Worm (Caenorhabditis elegans) whole organism, young adult: Measurements from ENCODE around the gene Y40C5A.4.

Experiments
- B0261.1 ChIP-seq: sonication (generic microtip); optimal IDR thresholded peaks from 2 replicates; lab custom pipeline; 2016; ENCODE audit warnings: mild to moderate bottlenecking, missing genetic modification characterization, moderate library complexity, missing compliant biosample characterization
- C06A6.2 ChIP-seq: fragments of 200-800 bp; sonication (Bioruptor generic); conservative IDR thresholded peaks from 2 replicates; pipeline ENCODE4 v1.3.6; 2022; ENCODE audit warnings: missing genetic modification characterization, missing compliant biosample characterization
- C17E4.6 ChIP-seq: fragments of 200-800 bp; sonication (Bioruptor generic); IDR thresholded peaks from 2 replicates; pipeline ENCODE4 v1.3.6; 2022; ENCODE audit warnings: missing genetic modification reagents, missing genetic modification characterization, missing compliant biosample characterization
- F33H1.4 ChIP-seq: fragments of 200-800 bp; sonication (Bioruptor generic); IDR thresholded peaks from 2 replicates; pipeline ENCODE4 v1.3.6; 2022; ENCODE audit warnings: missing genetic modification reagents, missing genetic modification characterization, missing compliant biosample characterization
- F39B2.1 ChIP-seq: fragments of 200-800 bp; sonication (Bioruptor generic); IDR thresholded peaks from 2 replicates; pipeline ENCODE4 v1.3.6; 2022; ENCODE audit warnings: missing genetic modification reagents, missing genetic modification characterization, missing compliant biosample characterization
- F52B5.7 ChIP-seq: sonication (generic microtip); optimal IDR thresholded peaks from 2 replicates; lab custom pipeline; 2016; ENCODE audit warnings: mild to moderate bottlenecking, missing genetic modification characterization, missing compliant biosample characterization
- F55B11.4 ChIP-seq: sonication (generic microtip); optimal IDR thresholded peaks from 2 replicates; lab custom pipeline; 2016; ENCODE audit warnings: missing compliant biosample characterization, missing genetic modification characterization, borderline replicate concordance; ENCODE audit not compliant: insufficient read depth
- K11D2.4 ChIP-seq: fragments of 200-800 bp; sonication (Bioruptor generic); IDR thresholded peaks from 2 replicates; pipeline ENCODE4 v1.3.6; 2022; ENCODE audit warnings: missing genetic modification reagents, missing genetic modification characterization, missing compliant biosample characterization
- K12H6.12 ChIP-seq: fragments of 200-800 bp; sonication (Bioruptor generic); optimal IDR thresholded peaks from 2 replicates; lab custom pipeline; 2018; ENCODE audit warnings: mild to moderate bottlenecking, missing genetic modification characterization, missing compliant biosample characterization
- T07F8.4 ChIP-seq: sonication (generic microtip); optimal IDR thresholded peaks from 2 replicates; lab custom pipeline; 2016; ENCODE audit warnings: mild to moderate bottlenecking, missing genetic modification characterization, moderate library complexity, missing compliant biosample characterization
- T26A5.8 ChIP-seq: sonication (generic microtip); optimal IDR thresholded peaks from 2 replicates; lab custom pipeline; 2016; ENCODE audit warnings: missing genetic modification characterization, missing compliant biosample characterization
- Y53G8AR.9 ChIP-seq: fragments of 200-800 bp; sonication (Bioruptor generic); conservative IDR thresholded peaks from 2 replicates; pipeline ENCODE4 v1.3.6; 2022; ENCODE audit warnings: missing genetic modification reagents, missing genetic modification characterization, missing compliant biosample characterization
- Y67H2A.10 ChIP-seq: fragments of 200-800 bp; sonication (Bioruptor generic); conservative IDR thresholded peaks from 2 replicates; pipeline ENCODE4 v1.3.6; 2022; ENCODE audit warnings: missing genetic modification reagents, missing genetic modification characterization, missing compliant biosample characterization
- ZK185.1 ChIP-seq: sonication (generic microtip); optimal IDR thresholded peaks from 2 replicates; lab custom pipeline; 2016; ENCODE audit warnings: mild to moderate bottlenecking, missing genetic modification characterization, missing compliant biosample characterization; ENCODE audit not compliant: poor library complexity, severe bottlenecking
- atf-7 ChIP-seq: sonication (generic microtip); optimal IDR thresholded peaks from 2 replicates; lab custom pipeline; 2017; ENCODE audit warnings: mild to moderate bottlenecking, missing genetic modification characterization, missing compliant biosample characterization
- bed-1 ChIP-seq: fragments of 200-800 bp; sonication (Bioruptor generic); IDR thresholded peaks from 2 replicates; pipeline ENCODE4 v1.3.6; 2022; ENCODE audit warnings: missing genetic modification reagents, missing genetic modification characterization, missing compliant biosample characterization
- cebp-1 ChIP-seq, 2 experiments: fragments of 200-800 bp in 1 of 2; sonication (Bioruptor generic) in 1 of 2; sonication (generic microtip) in 1 of 2; IDR thresholded peaks in 1 of 2; optimal IDR thresholded peaks in 1 of 2; 2 replicates each; pipeline versions ENCODE4 v1.3.6 to Lab custom; 2017 to 2022; ENCODE audit warnings: missing compliant biosample characterization in 2 of 2, missing genetic modification characterization in 2 of 2, mild to moderate bottlenecking in 1 of 2, missing genetic modification reagents in 1 of 2, moderate library complexity in 1 of 2
- cebp-2 ChIP-seq: fragments of 200-800 bp; sonication (Bioruptor generic); IDR thresholded peaks from 2 replicates; pipeline ENCODE4 v1.3.6; 2022; ENCODE audit warnings: missing genetic modification characterization, missing compliant biosample characterization
- ceh-40 ChIP-seq: fragments of 200-800 bp; sonication (Bioruptor generic); IDR thresholded peaks from 2 replicates; pipeline ENCODE4 v1.3.6; 2022; ENCODE audit warnings: missing genetic modification characterization, missing compliant biosample characterization
- ceh-79 ChIP-seq: sonication (generic microtip); optimal IDR thresholded peaks from 2 replicates; lab custom pipeline; 2017; ENCODE audit warnings: mild to moderate bottlenecking, missing genetic modification characterization, missing compliant biosample characterization
- ceh-91 ChIP-seq: fragments of 200-800 bp; sonication (Bioruptor generic); IDR thresholded peaks from 2 replicates; pipeline ENCODE4 v1.3.6; 2022; ENCODE audit warnings: missing genetic modification reagents, missing genetic modification characterization, missing compliant biosample characterization
- chd-7 ChIP-seq: sonication (generic microtip); optimal IDR thresholded peaks from 2 replicates; lab custom pipeline; 2016; ENCODE audit warnings: mild to moderate bottlenecking, missing genetic modification characterization, moderate library complexity, missing compliant biosample characterization
- dpff-1 ChIP-seq: sonication (generic microtip); optimal IDR thresholded peaks from 2 replicates; lab custom pipeline; 2017; ENCODE audit warnings: mild to moderate bottlenecking, missing genetic modification characterization, missing compliant biosample characterization
- gei-17 ChIP-seq: fragments of 200-800 bp; sonication (Bioruptor generic); optimal IDR thresholded peaks from 2 replicates; lab custom pipeline; 2018; ENCODE audit warnings: mild to moderate bottlenecking, missing genetic modification characterization, missing compliant biosample characterization
- hlh-26 ChIP-seq: fragments of 200-800 bp; sonication (Bioruptor generic); conservative IDR thresholded peaks from 2 replicates; pipeline ENCODE4 v1.3.6; 2022; ENCODE audit warnings: missing genetic modification reagents, missing genetic modification characterization, missing compliant biosample characterization
- hmg-1.2 ChIP-seq: fragments of 200-800 bp; sonication (Bioruptor generic); IDR thresholded peaks from 2 replicates; pipeline ENCODE4 v1.3.6; 2022; ENCODE audit warnings: missing genetic modification reagents, missing genetic modification characterization, missing compliant biosample characterization
- hrde-1 ChIP-seq: sonication (generic microtip); optimal IDR thresholded peaks from 2 replicates; lab custom pipeline; 2016; ENCODE audit warnings: missing genetic modification characterization, mild to moderate bottlenecking, missing compliant biosample characterization, moderate library complexity, missing genotype, missing genetic modification reagents, borderline replicate concordance
- hsf-1 ChIP-seq: fragments of 200-800 bp; sonication (Bioruptor generic); IDR thresholded peaks from 2 replicates; pipeline ENCODE4 v1.3.6; 2022; ENCODE audit warnings: missing genetic modification reagents, missing genetic modification characterization, missing compliant biosample characterization
- let-607 ChIP-seq, 2 experiments: fragments of 200-800 bp in 1 of 2; sonication (Bioruptor generic) in 1 of 2; sonication (generic microtip) in 1 of 2; optimal IDR thresholded peaks; 2 replicates each; lab custom pipeline; 2016 to 2018; ENCODE audit warnings: mild to moderate bottlenecking in 2 of 2, missing compliant biosample characterization in 2 of 2, missing genetic modification characterization in 2 of 2, moderate library complexity in 2 of 2, missing genotype in 1 of 2
- lin-26 ChIP-seq: fragments of 200-800 bp; sonication (Bioruptor generic); IDR thresholded peaks from 2 replicates; pipeline ENCODE4 v1.3.6; 2022; ENCODE audit warnings: missing genetic modification reagents, missing genetic modification characterization, missing compliant biosample characterization
- lin-35 ChIP-seq, 3 experiments: fragments of 150-350 bp in 2 of 3; sonication (generic microtip) in 1 of 3; optimal IDR thresholded peaks; 2 replicates each; lab custom pipeline; 2014 to 2018; ENCODE audit warnings: missing biosample characterization in 3 of 3, missing genetic modification characterization in 3 of 3, missing genetic modification reagents in 3 of 3
- lin-54 ChIP-seq: fragments of 200-800 bp; sonication (Bioruptor generic); optimal IDR thresholded peaks from 2 replicates; lab custom pipeline; 2018; ENCODE audit warnings: mild to moderate bottlenecking, missing genetic modification characterization, missing compliant biosample characterization
- lsy-27 ChIP-seq: sonication (generic microtip); optimal IDR thresholded peaks from 2 replicates; lab custom pipeline; 2017; ENCODE audit warnings: missing genetic modification characterization, mild to moderate bottlenecking, missing compliant biosample characterization, antibody characterized with exemption, missing genotype, borderline replicate concordance; ENCODE audit not compliant: insufficient read depth
- madf-6 ChIP-seq: fragments of 200-800 bp; sonication (Bioruptor generic); IDR thresholded peaks from 2 replicates; pipeline ENCODE4 v1.3.6; 2022; ENCODE audit warnings: missing genetic modification reagents, missing genetic modification characterization, missing compliant biosample characterization
- mxl-1 ChIP-seq: sonication (generic microtip); optimal IDR thresholded peaks from 2 replicates; lab custom pipeline; 2016; ENCODE audit warnings: missing genetic modification characterization, missing compliant biosample characterization
- nfyb-1 ChIP-seq: fragments of 200-800 bp; sonication (Bioruptor generic); IDR thresholded peaks from 2 replicates; pipeline ENCODE4 v1.3.6; 2022; ENCODE audit warnings: missing genetic modification reagents, missing genetic modification characterization, missing compliant biosample characterization
- nhr-179 ChIP-seq: sonication (generic microtip); optimal IDR thresholded peaks from 2 replicates; lab custom pipeline; 2016; ENCODE audit warnings: mild to moderate bottlenecking, missing genetic modification characterization, missing compliant biosample characterization
- nhr-27 ChIP-seq: fragments of 200-800 bp; sonication (Bioruptor generic); optimal IDR thresholded peaks from 2 replicates; lab custom pipeline; 2018; ENCODE audit warnings: mild to moderate bottlenecking, missing genetic modification characterization, moderate library complexity, missing compliant biosample characterization
- nhr-80 ChIP-seq: sonication (generic microtip); optimal IDR thresholded peaks from 2 replicates; lab custom pipeline; 2016; ENCODE audit warnings: missing genetic modification characterization, missing compliant biosample characterization
- rcor-1 ChIP-seq: fragments of 200-800 bp; sonication (Bioruptor generic); IDR thresholded peaks from 2 replicates; pipeline ENCODE4 v1.3.6; 2022; ENCODE audit warnings: missing genetic modification reagents, missing genetic modification characterization, missing compliant biosample characterization
- rpc-1 ChIP-seq, 2 experiments: fragments of 150-350 bp in 1 of 2; sonication (generic microtip) in 1 of 2; optimal IDR thresholded peaks; 2 replicates each; lab custom pipeline; 2014 to 2018; ENCODE audit warnings: missing biosample characterization in 1 of 2, missing genetic modification characterization in 1 of 2, missing genetic modification reagents in 1 of 2, missing genotype in 1 of 2
- sea-2 ChIP-seq: fragments of 200-800 bp; sonication (Bioruptor generic); IDR thresholded peaks from 2 replicates; pipeline ENCODE4 v1.3.6; 2022; ENCODE audit warnings: missing genetic modification characterization, missing compliant biosample characterization
- somi-1 ChIP-seq: fragments of 200-800 bp; sonication (Bioruptor generic); optimal IDR thresholded peaks from 2 replicates; lab custom pipeline; 2018; ENCODE audit warnings: mild to moderate bottlenecking, missing genetic modification characterization, missing compliant biosample characterization
- zfh-2 ChIP-seq: fragments of 200-800 bp; sonication (Bioruptor generic); conservative IDR thresholded peaks from 2 replicates; pipeline ENCODE4 v1.3.6; 2022; ENCODE audit warnings: missing genetic modification reagents, missing genetic modification characterization, missing compliant biosample characterization
- ztf-25 ChIP-seq: fragments of 200-800 bp; sonication (Bioruptor generic); IDR thresholded peaks from 2 replicates; pipeline ENCODE4 v1.3.6; 2022; ENCODE audit warnings: missing genetic modification reagents, missing genetic modification characterization, missing compliant biosample characterization

The Y40C5A.4 gene

ce11 chrIV:7400502-7401118, 35.7 kb upstream of the Y40C5A.4 start:
- TF ChIP-seq nfyb-1, result no peak
- peak; percentile 60 for TF ChIP-seq zfh-2 (GFP tag; lab: Robert Waterston, UW)

ce11 chrIV:7397507-7397906, 32.6 kb upstream of the Y40C5A.4 start:
- TF ChIP-seq nhr-27 (tag; lab: Kevin White, UChicago), result no peak
- TF ChIP-seq cebp-2 (GFP tag; lab: Robert Waterston, UW), result no peak
- no peak for TF ChIP-seq Y67H2A.10 (GFP tag; lab: Robert Waterston, UW)
- TF ChIP-seq ztf-25 (GFP tag; lab: Robert Waterston, UW), result no peak
- no peak for TF ChIP-seq cebp-1 (GFP tag; IDR thresholded peaks at IDR 0.05; lab: Robert Waterston, UW)
- TF ChIP-seq cebp-1 (tag; optimal IDR thresholded peaks at IDR 0.05; lab: Kevin White, UChicago), result peak; percentile 51
- 0 out of 2 replicates have a peak, but pooled peaks have one; percentile 13 for TF ChIP-seq madf-6 (GFP tag; lab: Robert Waterston, UW)
- TF ChIP-seq F39B2.1 (GFP tag; lab: Robert Waterston, UW), result no peak
- no peak for TF ChIP-seq hlh-26 (GFP tag; lab: Robert Waterston, UW)
- TF ChIP-seq bed-1 (GFP tag; lab: Robert Waterston, UW), result no peak
- TF ChIP-seq K11D2.4, result no peak
- TF ChIP-seq zfh-2 (GFP tag; lab: Robert Waterston, UW), result no peak; the same call in 1 of the 2 replicates
- TF ChIP-seq hmg-1.2 (GFP tag; lab: Robert Waterston, UW), result no peak
- no peak for TF ChIP-seq B0261.1 (tag; lab: Kevin White, UChicago)
- no peak for TF ChIP-seq hsf-1 (GFP tag; lab: Robert Waterston, UW)
- no peak for TF ChIP-seq Y53G8AR.9 (GFP tag; lab: Robert Waterston, UW)
- no peak for TF ChIP-seq F55B11.4
- no peak for TF ChIP-seq ceh-91 (GFP tag; lab: Robert Waterston, UW)
- no peak for TF ChIP-seq nhr-179 (tag; lab: Kevin White, UChicago)
- no peak for TF ChIP-seq sea-2
- TF ChIP-seq T26A5.8 (tag; lab: Kevin White, UChicago), result no peak
- no peak for TF ChIP-seq F33H1.4
- TF ChIP-seq ceh-79 (tag; lab: Kevin White, UChicago), result no peak
- TF ChIP-seq rcor-1 (GFP tag; lab: Robert Waterston, UW), result no peak
- no peak for TF ChIP-seq atf-7 (tag; lab: Kevin White, UChicago)
- TF ChIP-seq ceh-40 (GFP tag; lab: Robert Waterston, UW), result no peak
- TF ChIP-seq K12H6.12 (tag; lab: Kevin White, UChicago), result peak; percentile 10
- TF ChIP-seq lsy-27 (tag; lab: Kevin White, UChicago), result no peak
- TF ChIP-seq C06A6.2, result no peak
- TF ChIP-seq lin-54 (GFP tag; lab: Kevin White, UChicago), result no peak
- no peak for TF ChIP-seq rpc-1 (optimal IDR thresholded peaks at IDR 0.05; lab: Kevin White, UChicago)
- no peak for TF ChIP-seq rpc-1 (tag; optimal IDR thresholded peaks at IDR 0.05; lab: Kevin White, UChicago)
- TF ChIP-seq ZK185.1 (tag; lab: Kevin White, UChicago), result no peak
- peak; percentile 66 for TF ChIP-seq F52B5.7 (tag; lab: Kevin White, UChicago)
- TF ChIP-seq T07F8.4 (tag; lab: Kevin White, UChicago), result no peak
- TF ChIP-seq somi-1 (GFP tag; lab: Kevin White, UChicago), result no peak
- TF ChIP-seq mxl-1 (tag; lab: Kevin White, UChicago), result no peak
- no peak for TF ChIP-seq C17E4.6 (GFP tag; lab: Robert Waterston, UW)
- no peak for TF ChIP-seq hrde-1 (tag; lab: Kevin White, UChicago)
- TF ChIP-seq nhr-80 (tag; lab: Kevin White, UChicago), result no peak
- TF ChIP-seq gei-17 (GFP tag; lab: Kevin White, UChicago), result no peak
- no peak for TF ChIP-seq lin-35 (GFP tag; optimal IDR thresholded peaks at IDR 0.05; lab: Kevin White, UChicago)
- no peak for TF ChIP-seq lin-26
- TF ChIP-seq let-607 (tag; optimal IDR thresholded peaks at IDR 0.05; lab: Kevin White, UChicago), result peak in 1 of 2 experiments; percentile 4
- TF ChIP-seq chd-7, result peak; percentile 12
- TF ChIP-seq dpff-1 (tag; lab: Kevin White, UChicago), result peak; percentile 44
